Fruit fly (Drosophila melanogaster): ENCODE data around the gene promL.

Gene promL

dm6 chr3L:3143383-3143962 is 15.9 kb upstream of the promL start, which contains the start of the genes CG11537 and Alg2 (continued):
- TF ChIP-seq CG31224 (GFP tag; IDR thresholded peaks at IDR 0.05): no peak
- no peak for TF ChIP-seq mirr (GFP tag; optimal IDR thresholded peaks at IDR 0.05)
- TF ChIP-seq toy (GFP tag; IDR thresholded peaks at IDR 0.05): no peak
- TF ChIP-seq Nf-YA (GFP tag; IDR thresholded peaks at IDR 0.05): no peak
- no peak for TF ChIP-seq CG43689 (GFP tag; IDR thresholded peaks at IDR 0.05)
- no peak; the same call in none of the 2 replicates for TF ChIP-seq MBD-R2 (GFP tag; IDR thresholded peaks at IDR 0.05)
- TF ChIP-seq twi (tag; optimal IDR thresholded peaks at IDR 0.05): peak; percentile 73
- TF ChIP-seq gcm2 (GFP tag; optimal IDR thresholded peaks at IDR 0.05): no peak
- no peak for TF ChIP-seq Hsf (GFP tag; optimal IDR thresholded peaks at IDR 0.05)
- TF ChIP-seq pita (GFP tag; optimal IDR thresholded peaks at IDR 0.05): no peak
- no peak for TF ChIP-seq jumu (GFP tag; optimal IDR thresholded peaks at IDR 0.05)
- no peak for TF ChIP-seq CG30431 (GFP tag; optimal IDR thresholded peaks at IDR 0.05)
- TF ChIP-seq cg (GFP tag; optimal IDR thresholded peaks at IDR 0.05): no peak
- no peak for TF ChIP-seq CG17912 (GFP tag; optimal IDR thresholded peaks at IDR 0.05)
- TF ChIP-seq CG8359 (GFP tag; optimal IDR thresholded peaks at IDR 0.05; ENCODE audit: borderline replicate concordance): no peak
- no peak for TF ChIP-seq CG12769 (tag; optimal IDR thresholded peaks at IDR 0.05)
- no peak for TF ChIP-seq Atf-2 (GFP tag; optimal IDR thresholded peaks at IDR 0.05)
- TF ChIP-seq CG17359 (tag; optimal IDR thresholded peaks at IDR 0.05): no peak
- TF ChIP-seq Drgx (GFP tag; IDR thresholded peaks at IDR 0.05): no peak
- TF ChIP-seq CG9727 (GFP tag; optimal IDR thresholded peaks at IDR 0.05): peak; percentile 39
- TF ChIP-seq HLHmδ (GFP tag; optimal IDR thresholded peaks at IDR 0.05): no peak
- TF ChIP-seq slp2 (GFP tag; optimal IDR thresholded peaks at IDR 0.05): no peak
- peak; percentile 12 for TF ChIP-seq dm (GFP tag; optimal IDR thresholded peaks at IDR 0.05)
- no peak for TF ChIP-seq gsb (GFP tag; IDR thresholded peaks at IDR 0.05)
- TF ChIP-seq CG13287 (GFP tag; IDR thresholded peaks at IDR 0.05; ENCODE audit: partially characterized antibody): no peak
- peak in 1 of 2 experiments; percentile 19 for TF ChIP-seq Pdp1 (GFP tag; optimal IDR thresholded peaks at IDR 0.05)
- TF ChIP-seq pzg (GFP tag; optimal IDR thresholded peaks at IDR 0.05): peak; percentile 42
- no peak for TF ChIP-seq yki (optimal IDR thresholded peaks at IDR 0.05)
- TF ChIP-seq Six4 (GFP tag; optimal IDR thresholded peaks at IDR 0.05): no peak
- no peak for TF ChIP-seq zfh2 (GFP tag; optimal IDR thresholded peaks at IDR 0.05)
- no peak for TF ChIP-seq Sin3A (optimal IDR thresholded peaks at IDR 0.05)
- TF ChIP-seq CG6813 (GFP tag; optimal IDR thresholded peaks at IDR 0.05): no peak
- no peak for TF ChIP-seq CG31365 (tag; optimal IDR thresholded peaks at IDR 0.05)
- TF ChIP-seq da (GFP tag; optimal IDR thresholded peaks at IDR 0.05): no peak
- no peak for TF ChIP-seq CG17385 (GFP tag; optimal IDR thresholded peaks at IDR 0.05)
- TF ChIP-seq tna (GFP tag; IDR thresholded peaks at IDR 0.05; ENCODE audit: partially characterized antibody): no peak
- no peak for TF ChIP-seq crol (GFP tag; IDR thresholded peaks at IDR 0.05)
- TF ChIP-seq Oaz (GFP tag; IDR thresholded peaks at IDR 0.05): no peak
- TF ChIP-seq CG42726 (GFP tag; IDR thresholded peaks at IDR 0.05; ENCODE audit: partially characterized antibody): no peak
- no peak for TF ChIP-seq MTF-1 (GFP tag; optimal IDR thresholded peaks at IDR 0.05; ENCODE audit: borderline replicate concordance)
- no peak for TF ChIP-seq CG11723 (GFP tag; optimal IDR thresholded peaks at IDR 0.05)
- TF ChIP-seq CG4404 (GFP tag; IDR thresholded peaks at IDR 0.05): no peak
- TF ChIP-seq CG10543 (GFP tag; optimal IDR thresholded peaks at IDR 0.05): no peak
- no peak for TF ChIP-seq ci (GFP tag; IDR thresholded peaks at IDR 0.05)
- peak; percentile 35 for TF ChIP-seq CG2116 (GFP tag; optimal IDR thresholded peaks at IDR 0.05)
- TF ChIP-seq NFAT (GFP tag; IDR thresholded peaks at IDR 0.05): peak; percentile 23; the same call in 1 of the 2 replicates
- no peak for TF ChIP-seq tll (GFP tag; optimal IDR thresholded peaks at IDR 0.05)
- no peak for TF ChIP-seq CG10274 (GFP tag; optimal IDR thresholded peaks at IDR 0.05)
- no peak for TF ChIP-seq CG33557 (GFP tag; optimal IDR thresholded peaks at IDR 0.05)
- TF ChIP-seq stwl (tag; optimal IDR thresholded peaks at IDR 0.05): peak; percentile 28
- TF ChIP-seq CG3163 (GFP tag; optimal IDR thresholded peaks at IDR 0.05): no peak
